Fruit fly (Drosophila melanogaster): ENCODE data around the gene mTerf5.

The mTerf5 gene

DNA sequence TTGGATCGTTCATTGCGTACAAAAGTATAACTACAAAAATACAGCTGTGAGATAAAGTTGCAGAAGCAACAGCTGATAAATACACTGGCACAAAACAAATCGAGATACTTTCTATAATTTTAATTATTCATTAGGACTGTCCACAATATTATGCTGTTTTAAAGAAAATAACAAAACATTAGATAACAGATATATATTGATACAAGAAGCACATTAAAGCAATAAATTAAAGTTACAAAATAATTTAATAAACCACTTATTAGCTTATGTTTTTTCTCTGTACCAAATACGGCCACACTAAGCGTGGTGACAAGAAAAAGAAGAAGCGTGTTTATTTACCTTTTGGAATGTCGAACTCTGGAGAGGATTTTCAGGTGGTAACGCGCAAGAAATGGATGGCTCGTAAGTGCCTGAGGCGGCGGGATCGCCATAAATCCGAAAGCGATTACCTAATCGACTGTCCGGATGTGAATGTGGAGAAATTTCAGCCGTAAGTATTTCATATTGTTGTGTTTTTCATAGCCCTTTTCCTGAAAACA, 3.2 kb downstream of the mTerf5 start, which contains the start of the genes CG7988 and CG7183 (continued):
- TF ChIP-seq CG3995 (GFP tag; optimal IDR thresholded peaks at IDR 0.05) (peak; percentile 71), CG3407 (GFP tag; optimal IDR thresholded peaks at IDR 0.05) (peak; percentile 96), Hr39 (optimal IDR thresholded peaks at IDR 0.05) (no peak), CG10147 (GFP tag; optimal IDR thresholded peaks at IDR 0.05) (peak; percentile 95), CG14014 (GFP tag; IDR thresholded peaks at IDR 0.05) (peak; percentile 97), Max (GFP tag; optimal IDR thresholded peaks at IDR 0.05) (peak; percentile 96), CG15696 (tag; optimal IDR thresholded peaks at IDR 0.05) (peak; percentile 97), jumu (GFP tag; optimal IDR thresholded peaks at IDR 0.05) (peak; percentile 93), CG12299 (tag; optimal IDR thresholded peaks at IDR 0.05) (peak; percentile 97), CG7928 (GFP tag; optimal IDR thresholded peaks at IDR 0.05) (peak; percentile 62), CG7372 (GFP tag; IDR thresholded peaks at IDR 0.05) (peak; percentile 97), bbx (GFP tag; IDR thresholded peaks at IDR 0.05; ENCODE audit: partially characterized antibody) (no peak), Dip2 (GFP tag; IDR thresholded peaks at IDR 0.05) (peak; percentile 65), CG4360 (GFP tag; IDR thresholded peaks at IDR 0.05) (peak; percentile 87), CG18599 (GFP tag; optimal IDR thresholded peaks at IDR 0.05) (peak; percentile 96), CG31365 (tag; optimal IDR thresholded peaks at IDR 0.05) (peak; percentile 60), sens (GFP tag) (peak; percentile 99), Hsf (GFP tag; optimal IDR thresholded peaks at IDR 0.05) (peak; percentile 98), Side (GFP tag; optimal IDR thresholded peaks at IDR 0.05) (peak; percentile 90), bsh (GFP tag; optimal IDR thresholded peaks at IDR 0.05) (peak; percentile 81 to 99), CG1647 (GFP tag; optimal IDR thresholded peaks at IDR 0.05) (peak; percentile 85), D (optimal IDR thresholded peaks at IDR 0.05) (no peak), D (GFP tag; optimal IDR thresholded peaks at IDR 0.05) (peak; percentile 94), CG2116 (GFP tag; optimal IDR thresholded peaks at IDR 0.05) (peak; percentile 90), CG16815 (GFP tag; optimal IDR thresholded peaks at IDR 0.05) (peak; percentile 97), psq (GFP tag; optimal IDR thresholded peaks at IDR 0.05) (peak; percentile 92), sisA (GFP tag; IDR thresholded peaks at IDR 0.05) (peak; percentile 98), grau (tag; optimal IDR thresholded peaks at IDR 0.05) (peak; percentile 98), CG13894 (tag; optimal IDR thresholded peaks at IDR 0.05) (peak; percentile 95), Awh (GFP tag; IDR thresholded peaks at IDR 0.05) (peak; percentile 98), Mrtf (GFP tag; IDR thresholded peaks at IDR 0.05) (peak; percentile 97), sug (tag; optimal IDR thresholded peaks at IDR 0.05) (peak; percentile 96), Taf1 (GFP tag; IDR thresholded peaks at IDR 0.05) (peak; percentile 92), CG15269 (tag; optimal IDR thresholded peaks at IDR 0.05) (peak; percentile 98), CG4282 (GFP tag; optimal IDR thresholded peaks at IDR 0.05) (peak; percentile 70), vnd (GFP tag; IDR thresholded peaks at IDR 0.05; ENCODE audit: partially characterized antibody) (no peak), D19A (tag; optimal IDR thresholded peaks at IDR 0.05) (peak; percentile 95), Camta (GFP tag; optimal IDR thresholded peaks at IDR 0.05) (peak; percentile 96), Atf3 (GFP tag; optimal IDR thresholded peaks at IDR 0.05) (peak; percentile 95), slou (GFP tag; optimal IDR thresholded peaks at IDR 0.05) (peak; percentile 92), CG15479 (GFP tag; optimal IDR thresholded peaks at IDR 0.05) (peak; percentile 79), CG2889 (GFP tag; IDR thresholded peaks at IDR 0.05) (peak; percentile 98), otp (GFP tag; IDR thresholded peaks at IDR 0.05) (peak; percentile 97), E2f2 (GFP tag; IDR thresholded peaks at IDR 0.05) (peak; percentile 83), sr (GFP tag; IDR thresholded peaks at IDR 0.05) (peak; percentile 74; the same call in 2 of the 3 replicates), lov (optimal IDR thresholded peaks at IDR 0.05) (no peak), lov (GFP tag; IDR thresholded peaks at IDR 0.05) (peak; percentile 95), CG1529 (GFP tag; optimal IDR thresholded peaks at IDR 0.05) (peak; percentile 94), Spps (tag; optimal IDR thresholded peaks at IDR 0.05) (peak; percentile 98), crp (GFP tag; optimal IDR thresholded peaks at IDR 0.05) (peak; percentile 98), ara (GFP tag; IDR thresholded peaks at IDR 0.05) (peak; percentile 98), CG12744 (GFP tag; optimal IDR thresholded peaks at IDR 0.05) (peak; percentile 94)
